Fruit fly (Drosophila melanogaster) S2 (cell line): ENCODE measurements around the gene CG17300.

Source experiments
- CG8478 ChIP-seq: fragments of >200 bp; optimal IDR thresholded peaks from 2 replicates; lab custom pipeline; 2018
- CTCF ChIP-seq, 2 experiments: fragments of >200 bp; optimal IDR thresholded peaks; 2 replicates each; lab custom pipeline; 2018

DNA sequence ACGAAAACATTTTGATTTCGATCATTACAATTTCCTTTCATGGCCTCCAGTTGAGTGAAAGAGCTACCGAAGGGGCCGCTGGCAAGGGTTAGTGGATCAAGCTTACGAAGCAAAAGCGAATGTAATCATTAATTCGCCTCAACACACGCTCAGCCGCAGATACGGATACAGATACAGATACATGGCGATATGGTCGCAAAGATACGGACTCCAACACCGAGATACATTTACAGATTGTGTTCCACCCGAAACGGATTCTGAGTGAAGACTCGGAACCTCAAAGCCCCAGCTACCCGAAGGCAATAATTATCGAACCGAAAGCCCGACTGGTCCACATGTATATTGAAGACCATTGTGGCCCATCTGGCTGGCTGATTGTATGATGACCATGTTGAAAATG, 31.9 kb upstream of the CG17300 start:
- TF ChIP-seq CTCF (optimal IDR thresholded peaks at IDR 0.05; lab: Kevin White, UChicago) (no peak), CG8478 (lab: Kevin White, UChicago) (no peak)
